Worm (Caenorhabditis elegans) whole organism, midembryonic: Measurements from ENCODE around the gene nhr-79.

Experiments used
- T22C8.4 ChIP-seq: fragments of 200-800 bp; sonication (Bioruptor generic); IDR thresholded peaks from 2 replicates; pipeline ENCODE4 v1.3.6; 2022; ENCODE audit warnings: missing genetic modification characterization, missing compliant biosample characterization
- cog-1 ChIP-seq: sonication (generic microtip); optimal IDR thresholded peaks from 2 replicates; lab custom pipeline; 2016; ENCODE audit warnings: missing genetic modification characterization, missing compliant biosample characterization
- tab-1 ChIP-seq: fragments of 200-800 bp; sonication (Bioruptor generic); IDR thresholded peaks from 2 replicates; pipeline ENCODE4 v1.3.6; 2022; ENCODE audit warnings: missing genetic modification characterization, missing compliant biosample characterization
- ztf-23 ChIP-seq: fragments of 200-800 bp; sonication (Bioruptor generic); IDR thresholded peaks from 2 replicates; pipeline ENCODE4 v1.3.6; 2022; ENCODE audit warnings: missing genetic modification reagents, missing genetic modification characterization, missing compliant biosample characterization
- ztf-29 ChIP-seq: fragments of 200-800 bp; sonication (Bioruptor generic); IDR thresholded peaks from 2 replicates; pipeline ENCODE4 v1.3.6; 2022; ENCODE audit warnings: missing genetic modification reagents, missing genetic modification characterization, missing compliant biosample characterization

ce11 chrV:19251844-19252243, 40.1 kb upstream of the nhr-79 start, which contains the start of gene F21D9.11:
- TF ChIP-seq tab-1 (GFP tag; lab: Robert Waterston, UW): no peak
- TF ChIP-seq ztf-29 (GFP tag; lab: Robert Waterston, UW): no peak
- TF ChIP-seq cog-1 (tag; lab: Kevin White, UChicago): no peak
- no peak for TF ChIP-seq T22C8.4 (GFP tag; lab: Robert Waterston, UW)
- no peak for TF ChIP-seq ztf-23 (GFP tag; lab: Robert Waterston, UW)
